Worm (Caenorhabditis elegans): ENCODE data around the gene M01H9.3.

DNA sequence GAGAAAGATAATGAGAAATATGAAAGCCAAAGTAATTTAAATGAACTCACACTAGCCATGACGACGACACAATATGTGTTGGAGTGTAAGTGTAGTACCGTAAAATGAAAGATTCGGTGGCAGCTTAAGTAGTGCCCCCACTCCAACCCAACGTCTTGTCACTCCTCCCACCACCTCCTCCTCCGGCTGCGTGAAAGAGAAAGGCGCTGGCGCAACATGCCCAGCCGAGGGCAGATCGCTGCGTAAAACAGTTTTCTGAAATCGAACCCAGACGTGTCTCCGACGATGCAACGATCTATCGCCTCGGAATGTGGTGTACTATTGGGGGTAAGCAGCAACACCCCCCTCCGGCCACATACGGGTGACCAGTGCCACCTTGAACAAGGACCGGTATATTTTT, 40.2 kb upstream of the M01H9.3 start, which contains the start of gene ZK180.5:
- TF ChIP-seq him-1 (tag; optimal IDR thresholded peaks at IDR 0.05) (no peak), dao-5 (tag; optimal IDR thresholded peaks at IDR 0.05) (no peak)

Data from whole organism, L4/young adult.